Worm (Caenorhabditis elegans) whole organism, young adult: ENCODE results near the gene F47B8.18.

ENCODE experiments used
- B0336.3 ChIP-seq: fragments of 200-800 bp; sonication (Bioruptor generic); IDR thresholded peaks from 2 replicates; pipeline ENCODE4 v1.3.6; 2022; ENCODE audit warnings: missing genetic modification characterization, missing compliant biosample characterization
- F33H1.4 ChIP-seq: fragments of 200-800 bp; sonication (Bioruptor generic); IDR thresholded peaks from 2 replicates; pipeline ENCODE4 v1.3.6; 2022; ENCODE audit warnings: missing genetic modification reagents, missing genetic modification characterization, missing compliant biosample characterization
- Y53G8AR.9 ChIP-seq: fragments of 200-800 bp; sonication (Bioruptor generic); conservative IDR thresholded peaks from 2 replicates; pipeline ENCODE4 v1.3.6; 2022; ENCODE audit warnings: missing genetic modification reagents, missing genetic modification characterization, missing compliant biosample characterization
- aptf-2 ChIP-seq: fragments of 200-800 bp; sonication (Bioruptor generic); conservative IDR thresholded peaks from 2 replicates; pipeline ENCODE4 v1.3.6; 2022; ENCODE audit warnings: missing genetic modification reagents, missing genetic modification characterization, missing compliant biosample characterization
- aptf-3 ChIP-seq: fragments of 200-800 bp; sonication (Bioruptor generic); IDR thresholded peaks from 2 replicates; pipeline ENCODE4 v1.3.6; 2022; ENCODE audit warnings: missing genetic modification characterization, missing compliant biosample characterization
- attf-3 ChIP-seq: fragments of 200-800 bp; sonication (Bioruptor generic); conservative IDR thresholded peaks from 2 replicates; pipeline ENCODE4 v1.3.6; 2022; ENCODE audit warnings: missing genetic modification reagents, missing genetic modification characterization, missing compliant biosample characterization
- bed-2 ChIP-seq: fragments of 200-800 bp; sonication (Bioruptor generic); IDR thresholded peaks from 2 replicates; pipeline ENCODE4 v1.3.6; 2022; ENCODE audit warnings: missing genetic modification reagents, missing genetic modification characterization, missing compliant biosample characterization
- ccch-3 ChIP-seq: fragments of 200-800 bp; sonication (Bioruptor generic); optimal IDR thresholded peaks from 2 replicates; lab custom pipeline; 2018; ENCODE audit warnings: mild to moderate bottlenecking, missing genetic modification characterization, missing compliant biosample characterization
- ceh-58 ChIP-seq: fragments of 200-800 bp; sonication (Bioruptor generic); IDR thresholded peaks from 2 replicates; pipeline ENCODE4 v1.3.6; 2022; ENCODE audit warnings: missing genetic modification characterization, missing compliant biosample characterization
- die-1 ChIP-seq: sonication (generic microtip); optimal IDR thresholded peaks from 2 replicates; lab custom pipeline; 2016; ENCODE audit warnings: missing genotype, mild to moderate bottlenecking, missing genetic modification characterization, missing compliant biosample characterization
- dpl-1 ChIP-seq: fragments of 150-350 bp; optimal IDR thresholded peaks from 2 replicates; lab custom pipeline; 2014; ENCODE audit warnings: missing biosample characterization, missing genetic modification reagents, missing genetic modification characterization
- efl-1 ChIP-seq: fragments of 150-350 bp; optimal IDR thresholded peaks from 2 replicates; lab custom pipeline; 2014; ENCODE audit warnings: missing biosample characterization, missing genetic modification reagents, missing genetic modification characterization
- egl-44 ChIP-seq: fragments of 200-800 bp; sonication (Bioruptor generic); IDR thresholded peaks from 2 replicates; pipeline ENCODE4 v1.3.6; 2022; ENCODE audit warnings: missing genetic modification reagents, missing genetic modification characterization, missing compliant biosample characterization
- egrh-3 ChIP-seq: fragments of 200-800 bp; sonication (Bioruptor generic); IDR thresholded peaks from 2 replicates; pipeline ENCODE4 v1.3.6; 2022; ENCODE audit warnings: missing genetic modification reagents, missing genetic modification characterization, missing compliant biosample characterization
- hmg-1.2 ChIP-seq: fragments of 200-800 bp; sonication (Bioruptor generic); IDR thresholded peaks from 2 replicates; pipeline ENCODE4 v1.3.6; 2022; ENCODE audit warnings: missing genetic modification reagents, missing genetic modification characterization, missing compliant biosample characterization
- hrde-1 ChIP-seq: sonication (generic microtip); optimal IDR thresholded peaks from 2 replicates; lab custom pipeline; 2016; ENCODE audit warnings: missing genetic modification characterization, mild to moderate bottlenecking, missing compliant biosample characterization, moderate library complexity, missing genotype, missing genetic modification reagents, borderline replicate concordance
- lag-1 ChIP-seq: fragments of 200-800 bp; sonication (Bioruptor generic); IDR thresholded peaks from 2 replicates; pipeline ENCODE4 v1.3.6; 2022; ENCODE audit warnings: missing genetic modification reagents, missing genetic modification characterization, missing compliant biosample characterization
- lin-35 ChIP-seq, 3 experiments: fragments of 150-350 bp in 2 of 3; sonication (generic microtip) in 1 of 3; optimal IDR thresholded peaks; 2 replicates each; lab custom pipeline; 2014 to 2018; ENCODE audit warnings: missing biosample characterization in 3 of 3, missing genetic modification characterization in 3 of 3, missing genetic modification reagents in 3 of 3
- lin-40 ChIP-seq: sonication (generic microtip); optimal IDR thresholded peaks from 2 replicates; lab custom pipeline; 2016; ENCODE audit warnings: missing genetic modification characterization, mild to moderate bottlenecking, missing compliant biosample characterization, missing genotype, missing genetic modification reagents
- madf-6 ChIP-seq: fragments of 200-800 bp; sonication (Bioruptor generic); IDR thresholded peaks from 2 replicates; pipeline ENCODE4 v1.3.6; 2022; ENCODE audit warnings: missing genetic modification reagents, missing genetic modification characterization, missing compliant biosample characterization
- madf-8 ChIP-seq: fragments of 200-800 bp; sonication (Bioruptor generic); conservative IDR thresholded peaks from 2 replicates; pipeline ENCODE4 v1.3.6; 2022; ENCODE audit warnings: missing genetic modification reagents, missing genetic modification characterization, missing compliant biosample characterization
- mxl-1 ChIP-seq: sonication (generic microtip); optimal IDR thresholded peaks from 2 replicates; lab custom pipeline; 2016; ENCODE audit warnings: missing genetic modification characterization, missing compliant biosample characterization
- nfya-1 ChIP-seq: sonication (generic microtip); optimal IDR thresholded peaks from 2 replicates; lab custom pipeline; 2017; ENCODE audit warnings: antibody characterized with exemption, missing compliant biosample characterization, missing genetic modification characterization, borderline replicate concordance; ENCODE audit not compliant: insufficient read depth
- nfya-2 ChIP-seq: fragments of 200-800 bp; sonication (Bioruptor generic); IDR thresholded peaks from 2 replicates; pipeline ENCODE4 v1.3.6; 2022; ENCODE audit warnings: missing genetic modification reagents, missing genetic modification characterization, missing compliant biosample characterization
- nhr-80 ChIP-seq: sonication (generic microtip); optimal IDR thresholded peaks from 2 replicates; lab custom pipeline; 2016; ENCODE audit warnings: missing genetic modification characterization, missing compliant biosample characterization
- pbrm-1 ChIP-seq: fragments of 200-800 bp; sonication (Bioruptor generic); IDR thresholded peaks from 2 replicates; pipeline ENCODE4 v1.3.6; 2022; ENCODE audit warnings: missing genetic modification reagents, missing genetic modification characterization, missing compliant biosample characterization
- pha-4 ChIP-seq: fragments of 150-350 bp; sonication (generic microtip); optimal IDR thresholded peaks from 2 replicates; lab custom pipeline; 2014; ENCODE audit warnings: missing biosample characterization, missing genetic modification reagents, missing genetic modification characterization
- rcor-1 ChIP-seq: fragments of 200-800 bp; sonication (Bioruptor generic); IDR thresholded peaks from 2 replicates; pipeline ENCODE4 v1.3.6; 2022; ENCODE audit warnings: missing genetic modification reagents, missing genetic modification characterization, missing compliant biosample characterization
- sdz-38 ChIP-seq: sonication (generic microtip); optimal IDR thresholded peaks from 2 replicates; lab custom pipeline; 2016; ENCODE audit warnings: missing genotype, missing genetic modification characterization, missing compliant biosample characterization
- snpc-1.1 ChIP-seq: sonication (generic microtip); optimal IDR thresholded peaks from 2 replicates; lab custom pipeline; 2017; ENCODE audit warnings: missing genetic modification characterization, mild to moderate bottlenecking, missing compliant biosample characterization, antibody characterized with exemption, moderate library complexity, missing genotype, missing genetic modification reagents; ENCODE audit not compliant: insufficient read depth
- unc-62 ChIP-seq: fragments of 150-350 bp; optimal IDR thresholded peaks from 2 replicates; lab custom pipeline; 2014; ENCODE audit warnings: missing biosample characterization, missing genetic modification reagents, missing genetic modification characterization
- xnd-1 ChIP-seq: sonication (generic microtip); optimal IDR thresholded peaks from 2 replicates; lab custom pipeline; 2016; ENCODE audit warnings: missing genotype, missing genetic modification reagents, missing genetic modification characterization, missing compliant biosample characterization
- ztf-22 ChIP-seq: fragments of 200-800 bp; sonication (Bioruptor generic); optimal IDR thresholded peaks from 2 replicates; lab custom pipeline; 2018; ENCODE audit warnings: mild to moderate bottlenecking, missing genetic modification characterization, moderate library complexity, missing compliant biosample characterization

F47B8.18 gene

ce11 chrV:14299569-14300064, 25.6 kb downstream of the F47B8.18 start, which contains the start of the genes spig-3 and F14D7.12:
Gene spig-3 (minus strand): TSS chrV:14299669.
Gene F14D7.12 (plus strand): TSS chrV:14300014.
- TF ChIP-seq hrde-1 (tag; lab: Kevin White, UChicago): no peak
- no peak for TF ChIP-seq pbrm-1 (GFP tag; lab: Robert Waterston, UW)
- TF ChIP-seq nfya-2 (GFP tag; lab: Robert Waterston, UW): no peak
- TF ChIP-seq die-1 (tag; lab: Kevin White, UChicago): no peak
- no peak for TF ChIP-seq sdz-38
- no peak for TF ChIP-seq F33H1.4
- no peak for TF ChIP-seq bed-2 (GFP tag; lab: Robert Waterston, UW)
- TF ChIP-seq xnd-1: no peak
- no peak for TF ChIP-seq nfya-1 (tag; lab: Kevin White, UChicago)

- no peak for TF ChIP-seq egl-44 (GFP tag; lab: Robert Waterston, UW)
- TF ChIP-seq, all 124 proteins: peak for 0
Observed at ce11 chrV:14296499-14296898, 28.8 kb downstream of the F47B8.18 start, which contains the start of gene F14D7.3. Gene F14D7.3 (plus strand): TSS chrV:14296799.

ce11 chrV:14294396-14294795, 30.9 kb downstream of the F47B8.18 start, which contains the start of gene F14D7.9:
Gene F14D7.9 (plus strand): TSS chrV:14294696.
- TF ChIP-seq nfya-1 (tag; lab: Kevin White, UChicago): no peak
- no peak for TF ChIP-seq ccch-3 (GFP tag; lab: Kevin White, UChicago)
- TF ChIP-seq, all 124 proteins: peak for 0

ce11 chrV:14293667-14294194, 31.5 kb downstream of the F47B8.18 start, which contains the start of gene F14D7.2:
Gene F14D7.2 (minus strand): TSS chrV:14293717.
- TF ChIP-seq madf-6 (GFP tag; lab: Robert Waterston, UW) (peak; percentile 80), attf-3 (no peak), mxl-1 (tag; lab: Kevin White, UChicago) (no peak), F33H1.4 (0 out of 2 replicates have a peak, but pooled peaks have one; percentile 15), unc-62 (GFP tag; lab: Kevin White, UChicago) (no peak), hmg-1.2 (GFP tag; lab: Robert Waterston, UW) (peak; percentile 42; the same call in 1 of the 2 replicates), efl-1 (peak; percentile 71), aptf-2 (GFP tag; lab: Robert Waterston, UW) (peak; percentile 99), xnd-1 (peak; percentile 50), madf-8 (GFP tag; lab: Robert Waterston, UW) (peak; percentile 62), aptf-3 (peak; percentile 98), dpl-1 (GFP tag; lab: Kevin White, UChicago) (peak; percentile 1)

- no peak for TF ChIP-seq lag-1
- TF ChIP-seq lin-35 (GFP tag; optimal IDR thresholded peaks at IDR 0.05; lab: Kevin White, UChicago): no peak
- TF ChIP-seq rcor-1 (GFP tag; lab: Robert Waterston, UW): no peak
- no peak for TF ChIP-seq mxl-1 (tag; lab: Kevin White, UChicago)
- TF ChIP-seq snpc-1.1 (tag; lab: Kevin White, UChicago): no peak
- no peak for TF ChIP-seq ztf-22 (GFP tag; lab: Kevin White, UChicago)
- TF ChIP-seq Y53G8AR.9 (GFP tag; lab: Robert Waterston, UW): no peak
- no peak for TF ChIP-seq nhr-80
- TF ChIP-seq B0336.3: no peak
- TF ChIP-seq bed-2 (GFP tag; lab: Robert Waterston, UW): no peak
- no peak for TF ChIP-seq pha-4 (tag; lab: Kevin White, UChicago)
- TF ChIP-seq lin-40 (tag; lab: Kevin White, UChicago): no peak
- no peak for TF ChIP-seq egrh-3 (GFP tag; lab: Robert Waterston, UW)
- TF ChIP-seq ceh-58 (GFP tag; lab: Robert Waterston, UW): no peak
Observed at ce11 chrV:14290636-14291035, 34.6 kb downstream of the F47B8.18 start, which contains the start of gene F14D7.18. Gene F14D7.18 (minus strand): TSS chrV:14290736.
